Fruit fly (Drosophila melanogaster) whole organism, embryonic: Measurements from ENCODE around the gene RanGAP.
A peak's percentile ranks its signal among the peaks of the same experiment; 100 is the strongest.

Source experiments
- Atf3 ChIP-seq: fragments of 200-800 bp; sonication (Bioruptor generic); optimal IDR thresholded peaks from 3 replicates; lab custom pipeline; 2016; ENCODE audit warnings: missing biosample characterization, missing genetic modification characterization
- CG10462 ChIP-seq: fragments of 200-800 bp; sonication (Bioruptor generic); optimal IDR thresholded peaks from 2 replicates; lab custom pipeline; 2016; ENCODE audit warnings: missing biosample characterization, missing genetic modification characterization
- CG10959 ChIP-seq: fragments of 200-800 bp; sonication (Bioruptor generic); IDR thresholded peaks from 2 replicates; pipeline ENCODE4 v1.3.6; 2022; ENCODE audit warnings: missing biosample characterization, missing genetic modification characterization
- CG11560 ChIP-seq: fragments of 200-800 bp; sonication (Bioruptor generic); IDR thresholded peaks from 3 replicates; pipeline ENCODE4 v1.3.6; 2022; ENCODE audit warnings: missing biosample characterization, missing genetic modification characterization
- CG12071 ChIP-seq: fragments of 200-800 bp; sonication (Bioruptor generic); optimal IDR thresholded peaks from 3 replicates; lab custom pipeline; 2018; ENCODE audit warnings: missing biosample characterization, mild to moderate bottlenecking, missing genetic modification characterization
- CG13296 ChIP-seq: fragments of 200-800 bp; sonication (Bioruptor generic); optimal IDR thresholded peaks from 3 replicates; lab custom pipeline; 2018; ENCODE audit warnings: missing biosample characterization, mild to moderate bottlenecking, missing genetic modification characterization
- CG1602 ChIP-seq: fragments of 200-800 bp; sonication (Bioruptor generic); optimal IDR thresholded peaks from 3 replicates; lab custom pipeline; 2016; ENCODE audit warnings: missing biosample characterization, missing genetic modification characterization
- CG17359 ChIP-seq: fragments of 200-800 bp; sonication (Bioruptor generic); optimal IDR thresholded peaks from 3 replicates; lab custom pipeline; 2018; ENCODE audit warnings: missing biosample characterization, mild to moderate bottlenecking, missing genetic modification characterization, moderate library complexity
- CG18262 ChIP-seq: fragments of 200-800 bp; optimal IDR thresholded peaks from 3 replicates; lab custom pipeline; 2019; ENCODE audit warnings: missing biosample characterization, mild to moderate bottlenecking, missing genetic modification characterization, moderate library complexity
- CG1832 ChIP-seq: fragments of 200-800 bp; sonication (Bioruptor generic); optimal IDR thresholded peaks from 2 replicates; lab custom pipeline; 2017; ENCODE audit warnings: missing biosample characterization, mild to moderate bottlenecking, missing genetic modification characterization, inconsistent platforms
- CG2678 ChIP-seq: fragments of 200-800 bp; sonication (Bioruptor generic); optimal IDR thresholded peaks from 3 replicates; lab custom pipeline; 2019; ENCODE audit warnings: missing biosample characterization, mild to moderate bottlenecking, missing genetic modification characterization, moderate library complexity
- CG31365 ChIP-seq: fragments of 200-800 bp; sonication (Bioruptor generic); optimal IDR thresholded peaks from 2 replicates; lab custom pipeline; 2018; ENCODE audit warnings: missing biosample characterization, mild to moderate bottlenecking, missing genetic modification characterization
- CG32532 ChIP-seq: fragments of 200-800 bp; sonication (Bioruptor generic); IDR thresholded peaks from 2 replicates; pipeline ENCODE4 v1.3.6; 2022; ENCODE audit warnings: missing biosample characterization, missing genetic modification characterization
- CG3281 ChIP-seq: fragments of 200-800 bp; sonication (Bioruptor generic); optimal IDR thresholded peaks from 3 replicates; lab custom pipeline; 2017; ENCODE audit warnings: missing biosample characterization, mild to moderate bottlenecking, missing genetic modification characterization
- CG4617 ChIP-seq: fragments of 200-800 bp; sonication (Bioruptor generic); optimal IDR thresholded peaks from 3 replicates; lab custom pipeline; 2016; ENCODE audit warnings: missing biosample characterization, missing genetic modification characterization, borderline replicate concordance
- CG4730 ChIP-seq: fragments of 200-800 bp; sonication (Bioruptor generic); IDR thresholded peaks from 2 replicates; pipeline ENCODE4 v1.3.6; 2022; ENCODE audit warnings: missing biosample characterization, missing genetic modification characterization
- CG4854 ChIP-seq: fragments of 200-800 bp; sonication (Bioruptor generic); optimal IDR thresholded peaks from 2 replicates; lab custom pipeline; 2016; ENCODE audit warnings: missing biosample characterization, missing genetic modification characterization, inconsistent platforms
- CG5245 ChIP-seq: fragments of 200-800 bp; sonication (Bioruptor generic); optimal IDR thresholded peaks from 3 replicates; lab custom pipeline; 2016; ENCODE audit warnings: missing biosample characterization, missing genetic modification characterization
- CG8290 ChIP-seq, 3 experiments: fragments of 200-800 bp; sonication (Bioruptor generic); optimal IDR thresholded peaks; 2 replicates each; lab custom pipeline; 2016 to 2019; ENCODE audit warnings: missing biosample characterization in 3 of 3, missing genetic modification characterization in 3 of 3, mild to moderate bottlenecking in 2 of 3, moderate library complexity in 1 of 3
- CG8388 ChIP-seq: fragments of 200-800 bp; sonication (Bioruptor generic); optimal IDR thresholded peaks from 2 replicates; lab custom pipeline; 2019; ENCODE audit warnings: missing biosample characterization, mild to moderate bottlenecking, missing genetic modification characterization, moderate library complexity
- CG8924 ChIP-seq: fragments of 200-800 bp; optimal IDR thresholded peaks from 3 replicates; lab custom pipeline; 2019; ENCODE audit warnings: missing biosample characterization, mild to moderate bottlenecking, missing genetic modification characterization, moderate library complexity
- CrebB ChIP-seq: fragments of 200-800 bp; sonication (Bioruptor generic); optimal IDR thresholded peaks from 3 replicates; lab custom pipeline; 2018; ENCODE audit warnings: missing biosample characterization, mild to moderate bottlenecking, missing genetic modification characterization
- Dref ChIP-seq: fragments of 200-800 bp; sonication (Bioruptor generic); IDR thresholded peaks from 2 replicates; pipeline ENCODE4 v1.3.6; 2022; ENCODE audit warnings: missing biosample characterization, missing genetic modification characterization
- Elba2 ChIP-seq: fragments of 200-800 bp; sonication (Bioruptor generic); optimal IDR thresholded peaks from 3 replicates; lab custom pipeline; 2016; ENCODE audit warnings: missing biosample characterization, missing genetic modification characterization
- Fer2 ChIP-seq: fragments of 200-800 bp; sonication (Bioruptor generic); optimal IDR thresholded peaks from 2 replicates; lab custom pipeline; 2018; ENCODE audit warnings: missing biosample characterization, mild to moderate bottlenecking, missing genetic modification characterization, moderate library complexity
- GATAe ChIP-seq: fragments of 200-800 bp; sonication (Bioruptor generic); conservative IDR thresholded peaks from 2 replicates; pipeline ENCODE4 v1.3.6; 2022; ENCODE audit warnings: missing biosample characterization, missing genetic modification characterization
- Hmx ChIP-seq: fragments of 200-800 bp; sonication (Bioruptor generic); optimal IDR thresholded peaks from 2 replicates; lab custom pipeline; 2016; ENCODE audit warnings: missing biosample characterization, missing genetic modification characterization
- Hr39 ChIP-seq: fragments of >200 bp; optimal IDR thresholded peaks from 2 replicates; lab custom pipeline; 2017
- Nf-YA ChIP-seq: fragments of 200-800 bp; sonication (Bioruptor generic); IDR thresholded peaks from 2 replicates; pipeline ENCODE4 v1.3.6; 2022; ENCODE audit warnings: missing biosample characterization, missing genetic modification characterization
- PHDP ChIP-seq: fragments of 200-800 bp; sonication (Bioruptor generic); optimal IDR thresholded peaks from 3 replicates; lab custom pipeline; 2018; ENCODE audit warnings: missing biosample characterization, mild to moderate bottlenecking, missing genetic modification characterization, moderate library complexity
- Sox102F ChIP-seq: fragments of 200-800 bp; sonication (Bioruptor generic); optimal IDR thresholded peaks from 2 replicates; lab custom pipeline; 2018; ENCODE audit warnings: missing biosample characterization, mild to moderate bottlenecking, missing genetic modification characterization, moderate library complexity
- Taf1 ChIP-seq: fragments of 200-800 bp; sonication (Bioruptor generic); IDR thresholded peaks from 2 replicates; pipeline ENCODE4 v1.3.6; 2022; ENCODE audit warnings: missing biosample characterization, missing genetic modification characterization
- Trl ChIP-seq, 3 experiments: fragments of >200 bp in 2 of 3; fragments of 200-800 bp in 1 of 3; sonication (Bioruptor generic) in 1 of 3; optimal IDR thresholded peaks; 2 replicates in 1 of 3; 3 replicates in 2 of 3; lab custom pipeline; 2016 to 2017; ENCODE audit warnings: missing biosample characterization in 1 of 3, missing genetic modification characterization in 1 of 3
- Usf ChIP-seq: fragments of 200-800 bp; sonication (Bioruptor generic); optimal IDR thresholded peaks from 2 replicates; lab custom pipeline; 2017; ENCODE audit warnings: missing genotype, missing biosample characterization, missing genetic modification characterization
- Xbp1 ChIP-seq: fragments of 200-800 bp; sonication (Bioruptor generic); optimal IDR thresholded peaks from 3 replicates; lab custom pipeline; 2016; ENCODE audit warnings: missing biosample characterization, mild to moderate bottlenecking, missing genetic modification characterization
- bbx ChIP-seq: fragments of 200-800 bp; sonication (Bioruptor generic); IDR thresholded peaks from 2 replicates; pipeline ENCODE4 v1.3.6; 2022; ENCODE audit warnings: missing biosample characterization, missing genetic modification characterization; ENCODE audit not compliant: partially characterized antibody
- bcd ChIP-seq: fragments of 200-800 bp; sonication (Bioruptor generic); optimal IDR thresholded peaks from 2 replicates; lab custom pipeline; 2017; ENCODE audit warnings: missing biosample characterization, mild to moderate bottlenecking, missing genetic modification characterization
- chn ChIP-seq: fragments of 200-800 bp; sonication (Bioruptor generic); optimal IDR thresholded peaks from 2 replicates; lab custom pipeline; 2016; ENCODE audit warnings: missing biosample characterization, missing genetic modification characterization
- dmrt11E ChIP-seq: fragments of 200-800 bp; sonication (Bioruptor generic); optimal IDR thresholded peaks from 3 replicates; lab custom pipeline; 2018; ENCODE audit warnings: missing biosample characterization, mild to moderate bottlenecking, missing genetic modification characterization, moderate library complexity
- inv ChIP-seq: fragments of 200-800 bp; sonication (Bioruptor generic); IDR thresholded peaks from 2 replicates; pipeline ENCODE4 v1.3.6; 2022; ENCODE audit warnings: missing biosample characterization, missing genetic modification characterization; ENCODE audit not compliant: partially characterized antibody
- klu ChIP-seq: fragments of 200-800 bp; sonication (Bioruptor generic); IDR thresholded peaks from 2 replicates; pipeline ENCODE4 v1.3.6; 2022; ENCODE audit warnings: missing biosample characterization, missing genetic modification characterization
- lbe ChIP-seq: fragments of 200-800 bp; sonication (Bioruptor generic); optimal IDR thresholded peaks from 2 replicates; lab custom pipeline; 2016; ENCODE audit warnings: missing biosample characterization, mild to moderate bottlenecking, missing genetic modification characterization
- lmd ChIP-seq: fragments of 200-800 bp; sonication (Bioruptor generic); IDR thresholded peaks from 2 replicates; pipeline ENCODE4 v1.3.6; 2022; ENCODE audit warnings: missing biosample characterization, missing genetic modification characterization
- nerfin-2 ChIP-seq: fragments of 200-800 bp; sonication (Bioruptor generic); IDR thresholded peaks from 2 replicates; pipeline ENCODE4 v1.3.6; 2022; ENCODE audit warnings: missing biosample characterization, missing genetic modification characterization; ENCODE audit not compliant: partially characterized antibody
- pzg ChIP-seq: fragments of 200-800 bp; sonication (Bioruptor generic); optimal IDR thresholded peaks from 3 replicates; lab custom pipeline; 2018; ENCODE audit warnings: missing biosample characterization, mild to moderate bottlenecking, missing genetic modification characterization, moderate library complexity
- sd ChIP-seq: fragments of 200-800 bp; sonication (Bioruptor generic); optimal IDR thresholded peaks from 3 replicates; lab custom pipeline; 2018; ENCODE audit warnings: missing biosample characterization, mild to moderate bottlenecking, missing genetic modification characterization, moderate library complexity
- so ChIP-seq: fragments of 200-800 bp; sonication (Bioruptor generic); IDR thresholded peaks from 3 replicates; pipeline ENCODE4 v1.3.6; 2022; ENCODE audit warnings: missing biosample characterization, missing genetic modification characterization
- tgo ChIP-seq: fragments of 200-800 bp; sonication (Bioruptor generic); IDR thresholded peaks from 3 replicates; pipeline ENCODE4 v1.3.6; 2022; ENCODE audit warnings: missing biosample characterization, missing genetic modification characterization
- tup ChIP-seq: fragments of 200-800 bp; sonication (Bioruptor generic); optimal IDR thresholded peaks from 2 replicates; lab custom pipeline; 2016; ENCODE audit warnings: missing biosample characterization, mild to moderate bottlenecking, missing genetic modification characterization, moderate library complexity
- zf30C ChIP-seq: fragments of 200-800 bp; sonication (Bioruptor generic); optimal IDR thresholded peaks from 3 replicates; lab custom pipeline; 2018; ENCODE audit warnings: missing biosample characterization, mild to moderate bottlenecking, missing genetic modification characterization

The RanGAP gene

DNA sequence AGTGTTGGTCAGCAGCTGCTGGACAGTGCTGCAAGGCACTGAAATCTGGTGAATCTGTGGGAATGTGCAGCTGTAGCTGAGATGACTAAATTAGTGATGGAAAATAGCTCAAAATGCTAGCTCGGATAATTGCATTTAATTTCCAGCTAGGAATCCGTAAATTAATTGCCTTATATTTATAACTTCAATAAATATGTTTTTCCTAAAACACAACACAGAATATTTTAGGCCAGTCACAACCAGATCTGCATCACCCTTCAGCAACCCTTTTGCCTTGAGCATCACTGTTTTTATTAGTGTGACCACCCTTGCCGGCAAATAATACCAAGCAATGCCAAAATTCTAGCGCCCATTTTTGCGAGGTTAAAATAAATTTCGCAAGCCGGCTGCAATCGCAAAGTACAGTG is 3.0 kb downstream of the RanGAP start, which contains the start of gene Hs2st (continued):
- TF ChIP-seq inv (GFP tag; lab: Robert Waterston, UW) (peak; percentile 29; the same call in 1 of the 2 replicates), CG1832 (no peak), chn (peak; percentile 95), Hmx (GFP tag; lab: Kevin White, UChicago) (peak; percentile 83), CG8924 (tag; lab: Kevin White, UChicago) (peak; percentile 88), CG17359 (tag; lab: Kevin White, UChicago) (peak; percentile 85), CG10959 (GFP tag; lab: Robert Waterston, UW) (peak; percentile 86), CG13296 (GFP tag; lab: Kevin White, UChicago) (peak; percentile 84), CG12071 (GFP tag; lab: Kevin White, UChicago) (peak; percentile 47), tgo (GFP tag; lab: Robert Waterston, UW) (peak; percentile 93), CG3281 (GFP tag; lab: Kevin White, UChicago) (peak; percentile 90), CG10462 (GFP tag; lab: Kevin White, UChicago) (peak; percentile 89), pzg (GFP tag; lab: Kevin White, UChicago) (peak; percentile 87), CG4730 (GFP tag; lab: Robert Waterston, UW) (peak; percentile 90), Taf1 (GFP tag; lab: Robert Waterston, UW) (peak; percentile 90), tup (peak; percentile 91), CG8388 (peak; percentile 85), Trl (optimal IDR thresholded peaks at IDR 0.05; lab: Kevin White, UChicago) (peak in 1 of 2 experiments; percentile 1), Trl (GFP tag; optimal IDR thresholded peaks at IDR 0.05; lab: Kevin White, UChicago) (peak; percentile 96), CG4617 (GFP tag; lab: Kevin White, UChicago) (peak; percentile 96), klu (GFP tag; lab: Robert Waterston, UW) (peak; percentile 94), CG5245 (GFP tag; lab: Kevin White, UChicago) (peak; percentile 90), bcd (peak; percentile 92), CG8290 (GFP tag; optimal IDR thresholded peaks at IDR 0.05; lab: Kevin White, UChicago) (peak; percentile 94), CG8290 (tag; optimal IDR thresholded peaks at IDR 0.05; lab: Kevin White, UChicago) (peak; percentile 83 to 95), Hr39 (lab: Kevin White, UChicago) (no peak), CG4854 (peak; percentile 88), sd (peak; percentile 98), CrebB (tag; lab: Kevin White, UChicago) (peak; percentile 80), CG11560 (tag; lab: Robert Waterston, UW) (peak; percentile 87), Fer2 (tag; lab: Kevin White, UChicago) (peak; percentile 85), Sox102F (GFP tag; lab: Kevin White, UChicago) (peak; percentile 89), GATAe (GFP tag; lab: Robert Waterston, UW) (peak; percentile 73), Dref (GFP tag; lab: Robert Waterston, UW) (peak; percentile 44; the same call in 1 of the 2 replicates), lbe (GFP tag; lab: Kevin White, UChicago) (peak; percentile 85), nerfin-2 (GFP tag; lab: Robert Waterston, UW) (no peak), PHDP (tag; lab: Kevin White, UChicago) (peak; percentile 86), CG1602 (GFP tag; lab: Kevin White, UChicago) (peak; percentile 95), Nf-YA (GFP tag; lab: Robert Waterston, UW) (peak; percentile 65; the same call in 1 of the 2 replicates), Atf3 (peak; percentile 94), dmrt11E (tag; lab: Kevin White, UChicago) (peak; percentile 89), Elba2 (GFP tag; lab: Kevin White, UChicago) (peak; percentile 84), CG18262 (tag; lab: Kevin White, UChicago) (peak; percentile 84), CG2678 (tag; lab: Kevin White, UChicago) (peak; percentile 90), CG31365 (tag; lab: Kevin White, UChicago) (peak; percentile 66), lmd (GFP tag; lab: Robert Waterston, UW) (peak; percentile 96), bbx (no peak), CG32532 (GFP tag; lab: Robert Waterston, UW) (peak; percentile 95), Usf (GFP tag; lab: Kevin White, UChicago) (peak; percentile 90), zf30C (no peak), so (GFP tag; lab: Robert Waterston, UW) (peak; percentile 89; the same call in 1 of the 3 replicates), Xbp1 (GFP tag; lab: Kevin White, UChicago) (peak; percentile 96)
